Worm (Caenorhabditis elegans) whole organism, young adult: ENCODE results near the gene R02E4.3.

ENCODE experiments used
- dpl-1 ChIP-seq: fragments of 150-350 bp; optimal IDR thresholded peaks from 2 replicates; lab custom pipeline; 2014; ENCODE audit warnings: missing biosample characterization, missing genetic modification reagents, missing genetic modification characterization
- nhr-90 ChIP-seq: sonication (generic microtip); optimal IDR thresholded peaks from 2 replicates; lab custom pipeline; 2016; ENCODE audit warnings: missing genotype, mild to moderate bottlenecking, missing genetic modification characterization, missing compliant biosample characterization

DNA sequence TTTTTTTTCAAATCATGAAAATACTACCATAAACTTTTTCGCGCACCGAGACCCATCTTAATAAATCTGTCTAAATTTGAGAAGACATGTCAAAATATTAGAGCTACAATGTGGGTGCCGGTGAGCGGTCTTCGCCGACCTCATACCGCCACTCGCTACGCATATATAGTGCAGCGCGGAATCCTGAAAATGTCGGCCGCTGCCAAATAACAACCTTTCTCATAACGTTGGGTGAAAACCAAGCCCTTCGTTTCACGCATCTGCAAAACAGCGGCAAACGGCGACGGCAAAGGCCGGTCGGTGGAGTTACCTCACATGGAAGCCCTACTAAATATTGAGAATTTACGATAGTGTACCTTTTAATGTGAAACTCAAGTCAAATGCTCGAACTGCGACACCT is 1.1 kb upstream of the R02E4.3 start:
- TF ChIP-seq dpl-1 (no peak), nhr-90 (tag; lab: Kevin White, UChicago) (no peak)
